Fruit fly (Drosophila melanogaster) whole organism, embryonic: ENCODE results near the gene CG7650.

Experiments used
- Aef1 ChIP-seq: fragments of 200-800 bp; sonication (Bioruptor generic); IDR thresholded peaks from 3 replicates; pipeline ENCODE4 v1.3.6; 2022; ENCODE audit warnings: missing biosample characterization, missing genetic modification characterization
- Bgb ChIP-seq: fragments of 200-800 bp; sonication (Bioruptor generic); IDR thresholded peaks from 2 replicates; pipeline ENCODE4 v1.3.6; 2022; ENCODE audit warnings: missing biosample characterization, missing genetic modification characterization; ENCODE audit not compliant: partially characterized antibody
- CG13287 ChIP-seq: fragments of 200-800 bp; sonication (Bioruptor generic); IDR thresholded peaks from 2 replicates; pipeline ENCODE4 v1.3.6; 2022; ENCODE audit warnings: missing biosample characterization, missing genetic modification characterization; ENCODE audit not compliant: partially characterized antibody
- CG1529 ChIP-seq: fragments of 200-800 bp; sonication (Bioruptor generic); optimal IDR thresholded peaks from 3 replicates; lab custom pipeline; 2018; ENCODE audit warnings: missing biosample characterization, missing genetic modification characterization
- CG1603 ChIP-seq: fragments of 200-800 bp; sonication (Bioruptor generic); optimal IDR thresholded peaks from 2 replicates; lab custom pipeline; 2019; ENCODE audit warnings: missing biosample characterization, mild to moderate bottlenecking, missing genetic modification characterization, moderate library complexity
- CG16863 ChIP-seq: fragments of 200-800 bp; sonication (Bioruptor generic); optimal IDR thresholded peaks from 3 replicates; lab custom pipeline; 2016; ENCODE audit warnings: missing biosample characterization, missing genetic modification characterization
- CG17912 ChIP-seq: fragments of 200-800 bp; sonication (Bioruptor generic); optimal IDR thresholded peaks from 2 replicates; lab custom pipeline; 2018; ENCODE audit warnings: missing biosample characterization, mild to moderate bottlenecking, missing genetic modification characterization
- CG18764 ChIP-seq: fragments of 200-800 bp; sonication (Bioruptor generic); optimal IDR thresholded peaks from 3 replicates; lab custom pipeline; 2016; ENCODE audit warnings: missing biosample characterization, missing genetic modification characterization
- CG31365 ChIP-seq: fragments of 200-800 bp; sonication (Bioruptor generic); optimal IDR thresholded peaks from 2 replicates; lab custom pipeline; 2018; ENCODE audit warnings: missing biosample characterization, mild to moderate bottlenecking, missing genetic modification characterization
- CG43689 ChIP-seq: fragments of 200-800 bp; sonication (Bioruptor generic); IDR thresholded peaks from 2 replicates; pipeline ENCODE4 v1.3.6; 2022; ENCODE audit warnings: missing biosample characterization, missing genetic modification characterization
- CG5953 ChIP-seq: fragments of 200-800 bp; sonication (Bioruptor generic); IDR thresholded peaks from 2 replicates; pipeline ENCODE4 v1.3.6; 2022; ENCODE audit warnings: missing biosample characterization, missing genetic modification characterization
- CG7839 ChIP-seq: fragments of 200-800 bp; sonication (Bioruptor generic); optimal IDR thresholded peaks from 3 replicates; lab custom pipeline; 2018; ENCODE audit warnings: missing biosample characterization, mild to moderate bottlenecking, missing genetic modification characterization, moderate library complexity
- CG7963 ChIP-seq: fragments of 200-800 bp; sonication (Bioruptor generic); IDR thresholded peaks from 3 replicates; pipeline ENCODE4 v1.3.6; 2022; ENCODE audit warnings: missing biosample characterization, missing genetic modification characterization; ENCODE audit not compliant: partially characterized antibody
- CHES-1-like ChIP-seq: fragments of 200-800 bp; sonication (Bioruptor generic); optimal IDR thresholded peaks from 2 replicates; lab custom pipeline; 2016; ENCODE audit warnings: missing biosample characterization, missing genetic modification characterization
- Doc3 ChIP-seq: fragments of 200-800 bp; sonication (Bioruptor generic); IDR thresholded peaks from 3 replicates; pipeline ENCODE4 v1.3.6; 2022; ENCODE audit warnings: missing biosample characterization, missing genetic modification characterization; ENCODE audit not compliant: partially characterized antibody
- Fer1 ChIP-seq: fragments of 200-800 bp; sonication (Bioruptor generic); optimal IDR thresholded peaks from 2 replicates; lab custom pipeline; 2017; ENCODE audit warnings: missing biosample characterization, mild to moderate bottlenecking, missing genetic modification characterization
- Gsc ChIP-seq: fragments of 200-800 bp; sonication (Bioruptor generic); IDR thresholded peaks from 2 replicates; pipeline ENCODE4 v1.3.6; 2022; ENCODE audit warnings: missing biosample characterization, missing genetic modification characterization
- HLH4C ChIP-seq: fragments of 200-800 bp; sonication (Bioruptor generic); IDR thresholded peaks from 3 replicates; pipeline ENCODE4 v1.3.6; 2022; ENCODE audit warnings: missing biosample characterization, missing genetic modification characterization; ENCODE audit not compliant: partially characterized antibody
- MESR4 ChIP-seq: fragments of 200-800 bp; sonication (Bioruptor generic); optimal IDR thresholded peaks from 2 replicates; lab custom pipeline; 2018; ENCODE audit warnings: missing biosample characterization, mild to moderate bottlenecking, missing genetic modification characterization, moderate library complexity
- Med ChIP-seq: fragments of 200-800 bp; sonication (Bioruptor generic); peaks from one replicate; lab custom pipeline; 2016; ENCODE audit warnings: missing biosample characterization, missing genetic modification characterization, mild to moderate bottlenecking, inconsistent platforms, moderate library complexity
- Pdp1 ChIP-seq, 2 experiments: fragments of 200-800 bp; sonication (Bioruptor generic); optimal IDR thresholded peaks; 3 replicates each; lab custom pipeline; 2016; ENCODE audit warnings: missing biosample characterization in 2 of 2, missing genetic modification characterization in 2 of 2, mild to moderate bottlenecking in 1 of 2, moderate library complexity in 1 of 2
- Six4 ChIP-seq: fragments of 200-800 bp; sonication (Bioruptor generic); optimal IDR thresholded peaks from 2 replicates; lab custom pipeline; 2016; ENCODE audit warnings: missing biosample characterization, missing genetic modification characterization
- Sry-δ ChIP-seq: fragments of 200-800 bp; sonication (Bioruptor generic); optimal IDR thresholded peaks from 2 replicates; lab custom pipeline; 2016; ENCODE audit warnings: missing biosample characterization, missing genetic modification characterization
- bbx ChIP-seq: fragments of 200-800 bp; sonication (Bioruptor generic); IDR thresholded peaks from 2 replicates; pipeline ENCODE4 v1.3.6; 2022; ENCODE audit warnings: missing biosample characterization, missing genetic modification characterization; ENCODE audit not compliant: partially characterized antibody
- chinmo ChIP-seq: fragments of 200-800 bp; sonication (Bioruptor generic); IDR thresholded peaks from 4 replicates; pipeline ENCODE4 v1.3.6; 2022; ENCODE audit warnings: missing biosample characterization, missing genetic modification characterization; ENCODE audit not compliant: partially characterized antibody
- cwo ChIP-seq: fragments of 200-800 bp; sonication (Bioruptor generic); optimal IDR thresholded peaks from 3 replicates; lab custom pipeline; 2017; ENCODE audit warnings: missing biosample characterization, missing genetic modification characterization, mild to moderate bottlenecking, moderate library complexity, missing genetic modification reagents
- eyg ChIP-seq: fragments of 200-800 bp; sonication (Bioruptor generic); optimal IDR thresholded peaks from 3 replicates; lab custom pipeline; 2016; ENCODE audit warnings: missing biosample characterization, missing genetic modification characterization
- gce ChIP-seq: fragments of 200-800 bp; sonication (Bioruptor generic); IDR thresholded peaks from 3 replicates; pipeline ENCODE4 v1.3.6; 2022; ENCODE audit warnings: missing biosample characterization, missing genetic modification characterization
- gcm ChIP-seq: fragments of 200-800 bp; sonication (Bioruptor generic); optimal IDR thresholded peaks from 2 replicates; lab custom pipeline; 2019; ENCODE audit warnings: missing biosample characterization, mild to moderate bottlenecking, missing genetic modification characterization, moderate library complexity
- hb ChIP-seq: fragments of 200-800 bp; sonication (Bioruptor generic); IDR thresholded peaks from 3 replicates; pipeline ENCODE4 v1.3.6; 2022; ENCODE audit warnings: missing biosample characterization, missing genetic modification characterization; ENCODE audit not compliant: partially characterized antibody
- her ChIP-seq: fragments of 200-800 bp; sonication (Bioruptor generic); optimal IDR thresholded peaks from 2 replicates; lab custom pipeline; 2016; ENCODE audit warnings: missing biosample characterization, missing genetic modification characterization
- kay ChIP-seq: fragments of 200-800 bp; sonication (Bioruptor generic); optimal IDR thresholded peaks from 2 replicates; lab custom pipeline; 2016; ENCODE audit warnings: missing biosample characterization, missing genetic modification characterization
- knrl ChIP-seq: fragments of 200-800 bp; sonication (Bioruptor generic); IDR thresholded peaks from 3 replicates; pipeline ENCODE4 v1.3.6; 2022; ENCODE audit warnings: missing biosample characterization, missing genetic modification characterization; ENCODE audit not compliant: partially characterized antibody
- nerfin-2 ChIP-seq: fragments of 200-800 bp; sonication (Bioruptor generic); IDR thresholded peaks from 2 replicates; pipeline ENCODE4 v1.3.6; 2022; ENCODE audit warnings: missing biosample characterization, missing genetic modification characterization; ENCODE audit not compliant: partially characterized antibody
- onecut ChIP-seq: fragments of 200-800 bp; sonication (Bioruptor generic); IDR thresholded peaks from 2 replicates; pipeline ENCODE4 v1.3.6; 2022; ENCODE audit warnings: missing biosample characterization, missing genetic modification characterization
- sens ChIP-seq: fragments of 200-800 bp; sonication (Bioruptor generic); peaks from one replicate; lab custom pipeline; 2016; ENCODE audit warnings: missing biosample characterization, missing genetic modification characterization
- usp ChIP-seq: fragments of >200 bp; optimal IDR thresholded peaks from 2 replicates; lab custom pipeline; 2017; ENCODE audit warnings: missing biosample characterization, missing genetic modification characterization
- yki ChIP-seq: fragments of >200 bp; optimal IDR thresholded peaks from 3 replicates; lab custom pipeline; 2018

Gene CG7650

dm6 chr3L:15563058-15563850, 46.9 kb downstream of the CG7650 start, which contains the start of the genes CG7739 and SCCRO (continued):
- TF ChIP-seq CG16863 (GFP tag; lab: Kevin White, UChicago): no peak
- TF ChIP-seq CG13287 (GFP tag; lab: Robert Waterston, UW): peak; percentile 76
- TF ChIP-seq usp: no peak
- peak; percentile 46 for TF ChIP-seq CHES-1-like
- TF ChIP-seq HLH4C (GFP tag; lab: Robert Waterston, UW): no peak; the same call in 1 of the 3 replicates
- TF ChIP-seq gcm: peak; percentile 10
- TF ChIP-seq Aef1: peak; percentile 66
- peak in 1 of 2 experiments; percentile 3 for TF ChIP-seq Pdp1 (GFP tag; optimal IDR thresholded peaks at IDR 0.05; lab: Kevin White, UChicago)
- no peak for TF ChIP-seq Fer1 (GFP tag; lab: Kevin White, UChicago)
- TF ChIP-seq cwo (GFP tag; lab: Kevin White, UChicago): no peak
- no peak for TF ChIP-seq Six4
- TF ChIP-seq yki (lab: Kevin White, UChicago): no peak
- TF ChIP-seq CG43689 (GFP tag; lab: Robert Waterston, UW): no peak
- peak; percentile 58 for TF ChIP-seq sens (GFP tag; lab: Kevin White, UChicago)
- peak; percentile 10 for TF ChIP-seq her (GFP tag; lab: Kevin White, UChicago)
- peak; percentile 50; the same call in 1 of the 2 replicates for TF ChIP-seq bbx (GFP tag; lab: Robert Waterston, UW)
- TF ChIP-seq CG7839: peak; percentile 75
- peak; percentile 36 for TF ChIP-seq CG18764
- peak; percentile 28 for TF ChIP-seq CG17912 (GFP tag; lab: Kevin White, UChicago)
- no peak for TF ChIP-seq CG5953 (GFP tag; lab: Robert Waterston, UW)
- no peak for TF ChIP-seq Gsc (GFP tag; lab: Robert Waterston, UW)

DNA sequence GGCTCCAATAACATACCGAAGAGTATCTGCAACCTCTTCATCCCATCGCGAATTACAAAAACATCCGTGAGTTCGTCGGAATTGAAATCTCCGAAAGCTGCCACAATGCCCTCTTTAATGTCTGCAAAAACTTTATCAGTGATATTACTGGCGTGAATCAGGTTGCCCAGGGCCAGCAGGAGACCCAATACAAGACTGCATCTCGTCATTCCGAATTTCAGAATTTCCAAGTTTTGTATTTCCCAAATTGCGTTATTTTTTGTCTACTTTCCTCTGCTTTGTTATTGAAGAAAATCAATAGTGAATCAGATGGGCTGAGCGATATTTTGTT, 47.5 kb downstream of the CG7650 start:
- TF ChIP-seq kay (GFP tag; lab: Kevin White, UChicago): no peak
- peak; percentile 43; the same call in 1 of the 3 replicates for TF ChIP-seq knrl (GFP tag; lab: Robert Waterston, UW)
- TF ChIP-seq hb: 0 out of 3 replicates have a peak, but pooled peaks have one; percentile 7
- 0 out of 4 replicates have a peak, but pooled peaks have one; percentile 72 for TF ChIP-seq chinmo (GFP tag; lab: Robert Waterston, UW)
- no peak for TF ChIP-seq Med (GFP tag; lab: Kevin White, UChicago)
- peak; percentile 30 for TF ChIP-seq CG1603
- peak; percentile 61 for TF ChIP-seq Bgb (GFP tag; lab: Robert Waterston, UW)
- peak; percentile 38 for TF ChIP-seq Sry-δ (GFP tag; lab: Kevin White, UChicago)
- no peak for TF ChIP-seq CG1529 (GFP tag; lab: Kevin White, UChicago)
- TF ChIP-seq Doc3: peak; percentile 27; the same call in 1 of the 3 replicates
- TF ChIP-seq gce (GFP tag; lab: Robert Waterston, UW): 0 out of 3 replicates have a peak, but pooled peaks have one; percentile 6
- peak; percentile 28; the same call in 1 of the 2 replicates for TF ChIP-seq nerfin-2 (GFP tag; lab: Robert Waterston, UW)
- TF ChIP-seq MESR4 (GFP tag; lab: Kevin White, UChicago): peak; percentile 80
- TF ChIP-seq eyg (GFP tag; lab: Kevin White, UChicago): no peak
- TF ChIP-seq CG31365 (tag; lab: Kevin White, UChicago): no peak
- peak; percentile 50; the same call in 1 of the 3 replicates for TF ChIP-seq CG7963
- TF ChIP-seq Fer1 (GFP tag; lab: Kevin White, UChicago): peak; percentile 27
- peak; percentile 98 for TF ChIP-seq onecut
- peak; percentile 52; the same call in 1 of the 3 replicates for TF ChIP-seq HLH4C (GFP tag; lab: Robert Waterston, UW)
